Worm (Caenorhabditis elegans): Measurements from ENCODE around the gene F54D8.10.

The F54D8.10 gene

ce11 chrIII:5102616-5103015 is 8.0 kb downstream of the F54D8.10 start, which contains the start of gene F54D8.6 (continued):
- TF ChIP-seq aly-2 (tag; optimal IDR thresholded peaks at IDR 0.05) (no peak), ceh-88 (GFP tag; IDR thresholded peaks at IDR 0.05) (no peak), ztf-11 (tag; optimal IDR thresholded peaks at IDR 0.05) (peak in 1 of 2 experiments; percentile 44), ceh-8 (GFP tag; optimal IDR thresholded peaks at IDR 0.05) (no peak), lir-3 (tag; optimal IDR thresholded peaks at IDR 0.05; ENCODE audit: poor library complexity) (peak; percentile 56), skn-1 (tag; optimal IDR thresholded peaks at IDR 0.05) (peak; percentile 74), nhr-76 (tag; optimal IDR thresholded peaks at IDR 0.05) (no peak), ztf-4 (tag; optimal IDR thresholded peaks at IDR 0.05) (no peak), tbx-2 (tag; optimal IDR thresholded peaks at IDR 0.05) (peak; percentile 23), elt-3 (tag; optimal IDR thresholded peaks at IDR 0.05) (peak in 1 of 6 experiments; percentile 31), elt-2 (tag; optimal IDR thresholded peaks at IDR 0.05) (no peak), lin-39 (tag; optimal IDR thresholded peaks at IDR 0.05) (no peak), hlh-4 (tag; optimal IDR thresholded peaks at IDR 0.05) (no peak), swsn-7 (tag; optimal IDR thresholded peaks at IDR 0.05) (peak; percentile 31), nhr-12 (tag; optimal IDR thresholded peaks at IDR 0.05) (no peak), nhr-85 (tag) (no peak), sox-4 (tag; optimal IDR thresholded peaks at IDR 0.05) (no peak), pqm-1 (tag; optimal IDR thresholded peaks at IDR 0.05) (no peak), lin-35 (GFP tag; optimal IDR thresholded peaks at IDR 0.05) (peak; percentile 55 to 77), unc-130 (tag; optimal IDR thresholded peaks at IDR 0.05) (no peak), fos-1 (tag; optimal IDR thresholded peaks at IDR 0.05) (peak; percentile 14), pag-3 (tag; optimal IDR thresholded peaks at IDR 0.05; ENCODE audit: borderline replicate concordance, insufficient read depth) (no peak), nhr-20 (tag; optimal IDR thresholded peaks at IDR 0.05) (peak; percentile 47), nhr-84 (tag; optimal IDR thresholded peaks at IDR 0.05) (no peak), dpl-1 (GFP tag; optimal IDR thresholded peaks at IDR 0.05) (peak; percentile 44 to 73 (median 63)), lin-15B (tag; optimal IDR thresholded peaks at IDR 0.05) (peak; percentile 64), unc-86 (tag; optimal IDR thresholded peaks at IDR 0.05) (no peak), jun-1 (tag; optimal IDR thresholded peaks at IDR 0.05) (no peak), fkh-8 (tag; optimal IDR thresholded peaks at IDR 0.05) (peak; percentile 26), fkh-10 (GFP tag; optimal IDR thresholded peaks at IDR 0.05) (no peak), ets-5 (GFP tag; IDR thresholded peaks at IDR 0.05) (no peak)

- TF ChIP-seq fkh-4 (tag; optimal IDR thresholded peaks at IDR 0.05; ENCODE audit: borderline replicate concordance) = no peak
- no peak for TF ChIP-seq lir-3 (tag; optimal IDR thresholded peaks at IDR 0.05; ENCODE audit: poor library complexity)
- TF ChIP-seq dpl-1 (GFP tag; optimal IDR thresholded peaks at IDR 0.05) = no peak
- no peak for TF ChIP-seq lin-15B (tag; optimal IDR thresholded peaks at IDR 0.05)
- no peak for TF ChIP-seq sptf-1 (tag; optimal IDR thresholded peaks at IDR 0.05)
- TF ChIP-seq ztf-11 (tag; optimal IDR thresholded peaks at IDR 0.05) = no peak
- TF ChIP-seq elt-2 (tag; optimal IDR thresholded peaks at IDR 0.05) = no peak
- TF ChIP-seq egl-13 (tag; optimal IDR thresholded peaks at IDR 0.05) = no peak
- no peak for TF ChIP-seq snpc-4 (tag; optimal IDR thresholded peaks at IDR 0.05)
- TF ChIP-seq nhr-85 (tag) = no peak
- TF ChIP-seq mef-2 (tag; optimal IDR thresholded peaks at IDR 0.05) = no peak
- TF ChIP-seq nhr-76 (tag; optimal IDR thresholded peaks at IDR 0.05) = no peak
- no peak for TF ChIP-seq jun-1 (tag; optimal IDR thresholded peaks at IDR 0.05)
- no peak for TF ChIP-seq grh-1 (GFP tag; IDR thresholded peaks at IDR 0.05)
- TF ChIP-seq nhr-11 (tag; optimal IDR thresholded peaks at IDR 0.05) = no peak
- no peak for TF ChIP-seq C16A3.4 (tag; optimal IDR thresholded peaks at IDR 0.05)
Measured at ce11 chrIII:5105485-5105884, 10.9 kb downstream of the F54D8.10 start.

ce11 chrIII:5106893-5107471 is 12.4 kb downstream of the F54D8.10 start, which contains the start of gene dpy-17:
TSS of gene dpy-17 (plus strand) at chrIII:5107330.
- no peak for TF ChIP-seq ces-1 (GFP tag; optimal IDR thresholded peaks at IDR 0.05)
- TF ChIP-seq mep-1 (tag; optimal IDR thresholded peaks at IDR 0.05) = no peak
- no peak for TF ChIP-seq Y116A8C.19 (tag; optimal IDR thresholded peaks at IDR 0.05; ENCODE audit: borderline replicate concordance)
